Worm (Caenorhabditis elegans) whole organism, early embryonic: ENCODE measurements around the gene F11A10.6.

Experiments
- ama-1 ChIP-seq: fragments of 150-350 bp; optimal IDR thresholded peaks from 2 replicates; lab custom pipeline; 2014
- hmbx-1 ChIP-seq: sonication (generic microtip); optimal IDR thresholded peaks from 2 replicates; lab custom pipeline; 2016; ENCODE audit warnings: mild to moderate bottlenecking, missing genetic modification characterization, missing compliant biosample characterization
- hnd-1 ChIP-seq: sonication (generic microtip); optimal IDR thresholded peaks from 2 replicates; lab custom pipeline; 2016; ENCODE audit warnings: missing genetic modification characterization, missing compliant biosample characterization
- scrt-1 ChIP-seq: fragments of 200-800 bp; sonication (Bioruptor generic); IDR thresholded peaks from 2 replicates; pipeline ENCODE4 v1.3.6; 2022; ENCODE audit warnings: missing genetic modification characterization, missing compliant biosample characterization
- sea-1 ChIP-seq: fragments of 200-800 bp; sonication (Bioruptor generic); conservative IDR thresholded peaks from 2 replicates; pipeline ENCODE4 v1.3.6; 2022; ENCODE audit warnings: missing genetic modification characterization, missing compliant biosample characterization
- tbx-37 ChIP-seq: fragments of 200-800 bp; sonication (Bioruptor generic); conservative IDR thresholded peaks from 2 replicates; pipeline ENCODE4 v1.3.6; 2022; ENCODE audit warnings: missing genetic modification reagents, missing genetic modification characterization, missing compliant biosample characterization
- tra-4 ChIP-seq: sonication (generic microtip); optimal IDR thresholded peaks from 2 replicates; lab custom pipeline; 2017; ENCODE audit warnings: missing genetic modification characterization, missing compliant biosample characterization

ce11 chrIV:12108984-12109657 is 19.7 kb upstream of the F11A10.6 start:
- no peak for TF ChIP-seq ama-1 (lab: Kevin White, UChicago)
- TF ChIP-seq tbx-37, result no peak
- TF ChIP-seq tra-4 (tag; lab: Kevin White, UChicago), result no peak
- no peak for TF ChIP-seq scrt-1
- no peak for TF ChIP-seq hmbx-1 (tag; lab: Kevin White, UChicago)
- TF ChIP-seq sea-1, result no peak
- no peak for TF ChIP-seq hnd-1
